Fruit fly (Drosophila melanogaster): Measurements from ENCODE around the gene if.

dm6 chrX:16805768-16806167 is 22.5 kb upstream of the if start, which contains the start of gene ppk28:
- TF ChIP-seq Mnt (GFP tag; optimal IDR thresholded peaks at IDR 0.05) (no peak), CG14711 (tag; optimal IDR thresholded peaks at IDR 0.05) (no peak), kay (GFP tag; ENCODE audit: borderline replicate concordance) (no peak)

Measured in whole organism, adult.